Worm (Caenorhabditis elegans): ENCODE data around the gene sra-3.

The sra-3 gene

ce11 chrII:9537429-9537828 lies 3.2 kb downstream of the sra-3 start, which contains the start of gene sra-8:
Gene sra-8, plus strand, starts transcription at chrII:9537729.
- TF ChIP-seq nhr-48 (tag; optimal IDR thresholded peaks at IDR 0.05) = no peak
- TF ChIP-seq spr-3 (GFP tag; optimal IDR thresholded peaks at IDR 0.05) = no peak

ce11 chrII:9532011-9532410 lies 8.6 kb downstream of the sra-3 start, which contains the start of gene sra-9:
Gene sra-9, plus strand, starts transcription at chrII:9532311.
- TF ChIP-seq aha-1 (tag) (peak; percentile 52), spr-1 (tag; optimal IDR thresholded peaks at IDR 0.05) (no peak)

- TF ChIP-seq ceh-28 (tag; optimal IDR thresholded peaks at IDR 0.05) = no peak
- no peak for TF ChIP-seq daf-8 (GFP tag; IDR thresholded peaks at IDR 0.05)
- TF ChIP-seq nhr-76 (tag; optimal IDR thresholded peaks at IDR 0.05) = no peak
- no peak for TF ChIP-seq hlh-11 (tag; optimal IDR thresholded peaks at IDR 0.05)
- TF ChIP-seq daf-12 (tag; optimal IDR thresholded peaks at IDR 0.05) = no peak
- no peak for TF ChIP-seq skn-1 (tag; optimal IDR thresholded peaks at IDR 0.05)
- no peak for TF ChIP-seq ZK546.5 (tag; optimal IDR thresholded peaks at IDR 0.05)
- no peak for TF ChIP-seq nhr-11 (tag; optimal IDR thresholded peaks at IDR 0.05)
- TF ChIP-seq madf-5 (GFP tag; IDR thresholded peaks at IDR 0.05) = no peak
- TF ChIP-seq ces-1 (GFP tag; optimal IDR thresholded peaks at IDR 0.05) = no peak
- TF ChIP-seq egl-27 (tag; optimal IDR thresholded peaks at IDR 0.05) = no peak
- no peak for TF ChIP-seq saeg-2 (GFP tag; IDR thresholded peaks at IDR 0.05)
- no peak for TF ChIP-seq Y48G9A.11 (GFP tag; IDR thresholded peaks at IDR 0.05)
Observed at ce11 chrII:9528480-9528879, 12.1 kb downstream of the sra-3 start, which contains the start of gene sra-2. Gene sra-2, plus strand, starts transcription at chrII:9528780.

ce11 chrII:9523539-9524224 lies 16.9 kb downstream of the sra-3 start, which contains the start of gene mex-6:
Gene mex-6, plus strand, starts transcription at chrII:9524174.
- TF ChIP-seq Y48G9A.11 (GFP tag; IDR thresholded peaks at IDR 0.05) (peak; percentile 77), skn-1 (tag; optimal IDR thresholded peaks at IDR 0.05) (no peak), unc-130 (GFP tag; optimal IDR thresholded peaks at IDR 0.05) (peak; percentile 69)

ce11 chrII:9522986-9523385 lies 17.6 kb downstream of the sra-3 start, which contains the start of gene AH6.17:
Gene AH6.17, plus strand, starts transcription at chrII:9523170.
- no peak for TF ChIP-seq lin-38 (GFP tag; IDR thresholded peaks at IDR 0.05)
- TF ChIP-seq Y75B8A.6 (GFP tag; IDR thresholded peaks at IDR 0.05) = no peak
- TF ChIP-seq unc-62 (GFP tag; optimal IDR thresholded peaks at IDR 0.05 in 1 of 2) = peak in 1 of 2 experiments; percentile 74
- TF ChIP-seq unc-62 (tag; optimal IDR thresholded peaks at IDR 0.05) = no peak
- no peak for TF ChIP-seq ceh-82 (tag; optimal IDR thresholded peaks at IDR 0.05)
- no peak for TF ChIP-seq tra-1 (GFP tag; IDR thresholded peaks at IDR 0.05)
- peak; percentile 67 for TF ChIP-seq aha-1 (tag)

ce11 chrII:9521570-9521969 lies 19.1 kb downstream of the sra-3 start, which contains the start of gene sra-1:
Gene sra-1, minus strand, starts transcription at chrII:9521670.
- no peak for TF ChIP-seq zfp-2 (tag; optimal IDR thresholded peaks at IDR 0.05)
- TF ChIP-seq daf-16 (GFP tag; optimal IDR thresholded peaks at IDR 0.05) = no peak
- TF ChIP-seq daf-16 (tag; optimal IDR thresholded peaks at IDR 0.05) = no peak
- TF ChIP-seq ceh-20 (GFP tag; IDR thresholded peaks at IDR 0.05) = no peak
- TF ChIP-seq ZK546.5 (tag; optimal IDR thresholded peaks at IDR 0.05) = no peak
- TF ChIP-seq unc-39 (tag; optimal IDR thresholded peaks at IDR 0.05) = no peak
- TF ChIP-seq php-3 (GFP tag; IDR thresholded peaks at IDR 0.05) = no peak
- TF ChIP-seq duxl-1 (tag; optimal IDR thresholded peaks at IDR 0.05; ENCODE audit: poor library complexity) = no peak
- no peak for TF ChIP-seq F10B5.3 (tag; optimal IDR thresholded peaks at IDR 0.05)
- no peak for TF ChIP-seq hlh-30 (tag; optimal IDR thresholded peaks at IDR 0.05; ENCODE audit: insufficient read depth)

Data from whole organism, L4 larva.